Fruit fly (Drosophila melanogaster): ENCODE measurements around the gene alpha-Est6.
A peak's percentile ranks its signal among the peaks of the same experiment; 100 is the strongest.

dm6 chr3R:7492099-7492498 is 36.5 kb downstream of the alpha-Est6 start:
- TF ChIP-seq psq (optimal IDR thresholded peaks at IDR 0.05) (no peak), EcR (GFP tag; optimal IDR thresholded peaks at IDR 0.05) (no peak), pan (optimal IDR thresholded peaks at IDR 0.05) (peak; percentile 9), Dll (optimal IDR thresholded peaks at IDR 0.05) (no peak), usp (GFP tag; optimal IDR thresholded peaks at IDR 0.05) (no peak)
